Worm (Caenorhabditis elegans): Measurements from ENCODE around the gene nop-1.
A peak's percentile ranks its signal among the peaks of the same experiment; 100 is the strongest.

nop-1 gene

ce11 chrIII:5951589-5952378, 6.7 kb upstream of the nop-1 start:
- TF ChIP-seq lin-40 (tag; optimal IDR thresholded peaks at IDR 0.05) (peak; percentile 25), zfh-2 (GFP tag; conservative IDR thresholded peaks at IDR 0.05) (0 out of 2 replicates have a peak, but pooled peaks have one; percentile 6), chd-7 (tag; optimal IDR thresholded peaks at IDR 0.05) (peak; percentile 7), ceh-58 (GFP tag; IDR thresholded peaks at IDR 0.05) (0 out of 2 replicates have a peak, but pooled peaks have one; percentile 58), T07F8.4 (tag; optimal IDR thresholded peaks at IDR 0.05) (no peak), ceh-27 (GFP tag; optimal IDR thresholded peaks at IDR 0.05) (peak; percentile 86)

- TF ChIP-seq Y67H2A.10 (GFP tag; conservative IDR thresholded peaks at IDR 0.05) (no peak), ztf-25 (GFP tag; IDR thresholded peaks at IDR 0.05) (no peak), mxl-1 (tag; optimal IDR thresholded peaks at IDR 0.05) (no peak), pbrm-1 (GFP tag; IDR thresholded peaks at IDR 0.05) (no peak), rcor-1 (GFP tag; IDR thresholded peaks at IDR 0.05) (no peak), ztf-26 (tag; optimal IDR thresholded peaks at IDR 0.05) (no peak), D2030.7 (GFP tag; IDR thresholded peaks at IDR 0.05) (no peak), lin-40 (tag; optimal IDR thresholded peaks at IDR 0.05) (no peak), F37B4.10 (GFP tag; IDR thresholded peaks at IDR 0.05) (no peak), unc-62 (GFP tag; optimal IDR thresholded peaks at IDR 0.05) (no peak), madf-8 (GFP tag; conservative IDR thresholded peaks at IDR 0.05) (no peak), rec-8 (tag; optimal IDR thresholded peaks at IDR 0.05) (peak; percentile 7 to 29), ceh-40 (GFP tag; IDR thresholded peaks at IDR 0.05) (no peak), B0019.2 (GFP tag; conservative IDR thresholded peaks at IDR 0.05) (no peak), bed-1 (GFP tag; IDR thresholded peaks at IDR 0.05) (no peak), ztf-28 (GFP tag; IDR thresholded peaks at IDR 0.05) (no peak), Y79H2A.3 (GFP tag; conservative IDR thresholded peaks at IDR 0.05) (0 out of 2 replicates have a peak, but pooled peaks have one; percentile 49), gei-17 (GFP tag; optimal IDR thresholded peaks at IDR 0.05) (no peak), K12H6.12 (tag; optimal IDR thresholded peaks at IDR 0.05) (no peak), ekl-4 (GFP tag; IDR thresholded peaks at IDR 0.05) (peak; percentile 7; the same call in 1 of the 2 replicates), lsl-1 (GFP tag; optimal IDR thresholded peaks at IDR 0.05) (no peak), fkh-3 (tag; optimal IDR thresholded peaks at IDR 0.05) (no peak), repo-1 (tag; optimal IDR thresholded peaks at IDR 0.05) (peak; percentile 49), F55B11.4 (tag; optimal IDR thresholded peaks at IDR 0.05; ENCODE audit: borderline replicate concordance, insufficient read depth) (no peak), tbx-9 (tag; optimal IDR thresholded peaks at IDR 0.05; ENCODE audit: borderline replicate concordance) (no peak), mes-4 (tag; optimal IDR thresholded peaks at IDR 0.05) (no peak), F57C9.4 (tag; optimal IDR thresholded peaks at IDR 0.05) (no peak), T07F8.4 (tag; optimal IDR thresholded peaks at IDR 0.05) (no peak), ets-4 (GFP tag; optimal IDR thresholded peaks at IDR 0.05) (no peak), hlh-26 (GFP tag; conservative IDR thresholded peaks at IDR 0.05) (no peak), F49E8.2 (tag; optimal IDR thresholded peaks at IDR 0.05; ENCODE audit: insufficient read depth) (peak; percentile 61), lin-54 (GFP tag; optimal IDR thresholded peaks at IDR 0.05) (peak; percentile 33), mel-28 (tag; optimal IDR thresholded peaks at IDR 0.05; ENCODE audit: borderline replicate concordance) (no peak), attf-6 (GFP tag; IDR thresholded peaks at IDR 0.05) (no peak), sptf-2 (GFP tag; optimal IDR thresholded peaks at IDR 0.05) (no peak), xnd-1 (tag; optimal IDR thresholded peaks at IDR 0.05) (no peak), let-607 (tag; optimal IDR thresholded peaks at IDR 0.05) (no peak), nhr-120 (GFP tag; IDR thresholded peaks at IDR 0.05) (no peak), pha-4 (tag; optimal IDR thresholded peaks at IDR 0.05) (no peak)
These were observed 5.2 kb upstream of the nop-1 start for ce11 chrIII:5953041-5953912.

Measured in whole organism, young adult.